Worm (Caenorhabditis elegans) whole organism, L4 larva: ENCODE results near the gene srh-251.

Experiments
- D1046.2 ChIP-seq: fragments of 200-800 bp; sonication (Bioruptor generic); IDR thresholded peaks from 2 replicates; pipeline ENCODE4 v1.3.6; 2022; ENCODE audit warnings: missing genetic modification characterization, missing compliant biosample characterization
- F44E2.7 ChIP-seq: fragments of 200-800 bp; sonication (Bioruptor generic); IDR thresholded peaks from 2 replicates; pipeline ENCODE4 v2.1.2; 2022; ENCODE audit warnings: missing genetic modification characterization, missing compliant biosample characterization
- R02D3.7 ChIP-seq: fragments of 150-350 bp; sonication (generic microtip); optimal IDR thresholded peaks from 3 replicates; lab custom pipeline; 2014; ENCODE audit warnings: missing biosample characterization, missing genetic modification characterization
- T20F7.1 ChIP-seq: fragments of 200-800 bp; sonication (Bioruptor generic); optimal IDR thresholded peaks from 2 replicates; lab custom pipeline; 2018; ENCODE audit warnings: mild to moderate bottlenecking, missing genetic modification characterization, missing compliant biosample characterization
- Y105C5A.15 ChIP-seq: fragments of 200-800 bp; sonication (Bioruptor generic); IDR thresholded peaks from 2 replicates; pipeline ENCODE4 v1.3.6; 2022; ENCODE audit warnings: missing genetic modification characterization, missing compliant biosample characterization
- Y75B8A.6 ChIP-seq: fragments of 200-800 bp; sonication (Bioruptor generic); IDR thresholded peaks from 2 replicates; pipeline ENCODE4 v1.3.6; 2022; ENCODE audit warnings: missing genetic modification reagents, missing genetic modification characterization, missing compliant biosample characterization
- arid-1 ChIP-seq: fragments of 200-800 bp; sonication (Bioruptor generic); conservative IDR thresholded peaks from 2 replicates; pipeline ENCODE4 v1.3.6; 2022; ENCODE audit warnings: missing genetic modification reagents, missing genetic modification characterization, missing compliant biosample characterization
- ceh-28 ChIP-seq: fragments of 150-350 bp; optimal IDR thresholded peaks from 2 replicates; lab custom pipeline; 2014; ENCODE audit warnings: missing biosample characterization, missing genetic modification reagents, missing genetic modification characterization
- daf-16 ChIP-seq, 3 experiments: sonication (generic microtip); optimal IDR thresholded peaks; 2 replicates each; lab custom pipeline; 2016 to 2017; ENCODE audit warnings: missing genetic modification characterization in 3 of 3, missing genetic modification reagents in 3 of 3, mild to moderate bottlenecking in 2 of 3, missing compliant biosample characterization in 2 of 3, missing biosample characterization in 1 of 3, moderate library complexity in 1 of 3
- dmd-6 ChIP-seq: fragments of 200-800 bp; sonication (Bioruptor generic); IDR thresholded peaks from 2 replicates; pipeline ENCODE4 v1.3.6; 2022; ENCODE audit warnings: missing genetic modification reagents, missing genetic modification characterization, missing compliant biosample characterization
- dmd-9 ChIP-seq: fragments of 200-800 bp; sonication (Bioruptor generic); IDR thresholded peaks from 2 replicates; pipeline ENCODE4 v1.3.6; 2022; ENCODE audit warnings: missing genetic modification reagents, missing genetic modification characterization, missing compliant biosample characterization
- dve-1 ChIP-seq: sonication (generic microtip); optimal IDR thresholded peaks from 2 replicates; lab custom pipeline; 2017; ENCODE audit warnings: antibody characterized with exemption, mild to moderate bottlenecking, missing genetic modification characterization, missing compliant biosample characterization; ENCODE audit not compliant: insufficient read depth
- egl-27 ChIP-seq: sonication (generic microtip); optimal IDR thresholded peaks from 3 replicates; lab custom pipeline; 2017; ENCODE audit warnings: missing biosample characterization, missing genetic modification reagents, missing genetic modification characterization
- fkh-10 ChIP-seq: fragments of 150-350 bp; optimal IDR thresholded peaks from 2 replicates; lab custom pipeline; 2014; ENCODE audit warnings: missing biosample characterization, missing genetic modification reagents, missing genetic modification characterization
- gei-8 ChIP-seq: fragments of 200-800 bp; sonication (Bioruptor generic); optimal IDR thresholded peaks from 2 replicates; lab custom pipeline; 2018; ENCODE audit warnings: mild to moderate bottlenecking, missing genetic modification characterization, missing compliant biosample characterization
- hif-1 ChIP-seq, 2 experiments: sonication (generic microtip); optimal IDR thresholded peaks; 2 replicates each; lab custom pipeline; 2016 to 2017; ENCODE audit warnings: missing compliant biosample characterization in 2 of 2, missing genetic modification characterization in 2 of 2, missing genetic modification reagents in 2 of 2, missing genotype in 2 of 2, mild to moderate bottlenecking in 1 of 2
- hmg-1.1 ChIP-seq: fragments of 200-800 bp; sonication (Bioruptor generic); IDR thresholded peaks from 2 replicates; pipeline ENCODE4 v1.3.6; 2022; ENCODE audit warnings: missing genetic modification reagents, missing genetic modification characterization, missing compliant biosample characterization
- lim-7 ChIP-seq: fragments of 200-800 bp; sonication (Bioruptor generic); IDR thresholded peaks from 2 replicates; pipeline ENCODE4 v1.3.6; 2022; ENCODE audit warnings: missing genetic modification characterization, missing compliant biosample characterization
- lin-1 ChIP-seq: fragments of 200-800 bp; sonication (Bioruptor generic); IDR thresholded peaks from 2 replicates; pipeline ENCODE4 v1.3.6; 2022; ENCODE audit warnings: missing genetic modification reagents, missing genetic modification characterization, missing compliant biosample characterization
- mdl-1 ChIP-seq, 2 experiments: fragments of 150-350 bp in 1 of 2; sonication (generic microtip) in 1 of 2; optimal IDR thresholded peaks; 2 replicates each; lab custom pipeline; 2014 to 2017; ENCODE audit warnings: missing biosample characterization in 2 of 2, missing genetic modification characterization in 2 of 2
- mdt-29 ChIP-seq: fragments of 200-800 bp; sonication (Bioruptor generic); IDR thresholded peaks from 2 replicates; pipeline ENCODE4 v1.3.6; 2022; ENCODE audit warnings: missing genetic modification reagents, missing genetic modification characterization, missing compliant biosample characterization
- nhr-237 ChIP-seq: sonication (generic microtip); optimal IDR thresholded peaks from 2 replicates; lab custom pipeline; 2017; ENCODE audit warnings: missing biosample characterization, missing genetic modification characterization
- nhr-25 ChIP-seq: sonication (generic microtip); optimal IDR thresholded peaks from 2 replicates; lab custom pipeline; 2017; ENCODE audit warnings: missing genetic modification characterization, mild to moderate bottlenecking, missing compliant biosample characterization, antibody characterized with exemption, moderate library complexity, borderline replicate concordance; ENCODE audit not compliant: insufficient read depth
- nhr-28 ChIP-seq: fragments of 150-350 bp; optimal IDR thresholded peaks from 2 replicates; lab custom pipeline; 2014; ENCODE audit warnings: missing biosample characterization, missing genetic modification characterization
- nhr-48 ChIP-seq: sonication (generic microtip); optimal IDR thresholded peaks from 2 replicates; lab custom pipeline; 2016; ENCODE audit warnings: mild to moderate bottlenecking, missing genetic modification characterization, missing compliant biosample characterization
- nhr-6 ChIP-seq: fragments of 150-350 bp; optimal IDR thresholded peaks from 2 replicates; lab custom pipeline; 2014; ENCODE audit warnings: missing biosample characterization, missing genetic modification characterization
- nhr-77 ChIP-seq: fragments of 150-350 bp; optimal IDR thresholded peaks from 2 replicates; lab custom pipeline; 2014; ENCODE audit warnings: missing biosample characterization, missing genetic modification characterization
- pqm-1 ChIP-seq: sonication (generic microtip); optimal IDR thresholded peaks from 2 replicates; lab custom pipeline; 2017; ENCODE audit warnings: missing biosample characterization, missing genetic modification characterization
- rbr-2 ChIP-seq: sonication (generic microtip); optimal IDR thresholded peaks from 2 replicates; lab custom pipeline; 2016; ENCODE audit warnings: missing genotype, missing genetic modification characterization, missing compliant biosample characterization
- sdz-12 ChIP-seq: fragments of 200-800 bp; sonication (Bioruptor generic); optimal IDR thresholded peaks from 2 replicates; lab custom pipeline; 2018; ENCODE audit warnings: mild to moderate bottlenecking, missing genetic modification characterization, missing compliant biosample characterization
- snpc-1.2 ChIP-seq: fragments of 200-800 bp; sonication (Bioruptor generic); IDR thresholded peaks from 2 replicates; pipeline ENCODE4 v1.3.6; 2022; ENCODE audit warnings: missing genetic modification reagents, missing genetic modification characterization, missing compliant biosample characterization
- snpc-4 ChIP-seq: fragments of 150-350 bp; optimal IDR thresholded peaks from 2 replicates; lab custom pipeline; 2014; ENCODE audit warnings: missing biosample characterization, missing genetic modification characterization
- spr-1 ChIP-seq: sonication (generic microtip); optimal IDR thresholded peaks from 2 replicates; lab custom pipeline; 2016; ENCODE audit warnings: mild to moderate bottlenecking, missing genetic modification characterization, missing compliant biosample characterization
- unc-62 ChIP-seq, 3 experiments: fragments of 150-350 bp in 1 of 3; sonication (generic microtip); optimal IDR thresholded peaks in 2 of 3; peaks in 1 of 3; 1 replicate in 1 of 3; 2 replicates in 2 of 3; lab custom pipeline; 2014 to 2017; ENCODE audit warnings: missing biosample characterization in 3 of 3, missing genetic modification characterization in 3 of 3, missing genetic modification reagents in 3 of 3, missing genotype in 1 of 3
- zag-1 ChIP-seq: fragments of 150-350 bp; optimal IDR thresholded peaks from 2 replicates; lab custom pipeline; 2014; ENCODE audit warnings: missing biosample characterization, missing genetic modification characterization
- ztf-11 ChIP-seq: fragments of 150-350 bp; optimal IDR thresholded peaks from 2 replicates; lab custom pipeline; 2014; ENCODE audit warnings: missing biosample characterization, missing genetic modification characterization
- ztf-7 ChIP-seq: fragments of 150-350 bp; optimal IDR thresholded peaks from 2 replicates; lab custom pipeline; 2014; ENCODE audit warnings: missing biosample characterization, missing genetic modification characterization

The srh-251 gene

DNA sequence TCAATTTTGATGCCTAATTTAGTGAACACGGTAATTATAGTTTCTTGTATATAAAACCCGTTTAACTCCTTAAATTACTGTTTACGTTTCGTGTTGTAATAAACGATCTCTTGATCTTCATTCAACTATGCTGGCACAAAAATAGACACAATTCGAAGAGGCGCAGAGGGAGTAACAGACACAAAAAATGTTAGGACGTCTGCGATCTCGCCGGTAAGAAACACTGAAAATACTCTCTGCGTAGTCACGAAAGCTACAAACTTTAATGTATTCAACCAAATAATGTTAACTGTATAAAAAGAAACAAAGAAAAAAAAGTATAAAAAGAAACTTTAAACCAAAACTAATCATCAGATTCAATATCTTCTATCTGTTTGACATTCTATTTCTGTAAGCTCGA is 1.1 kb upstream of the srh-251 start, which contains the start of gene dhs-23:
dhs-23 (plus strand) TSS at position 363 of the 400 bp plus-strand sequence.
- TF ChIP-seq rbr-2 (tag; lab: Kevin White, UChicago) (no peak), pqm-1 (peak; percentile 12), daf-16 (GFP tag; optimal IDR thresholded peaks at IDR 0.05; lab: Kevin White, UChicago) (no peak), daf-16 (tag; optimal IDR thresholded peaks at IDR 0.05; lab: Kevin White, UChicago) (peak; percentile 69), Y75B8A.6 (GFP tag; lab: Robert Waterston, UW) (no peak), nhr-77 (tag; lab: Kevin White, UChicago) (peak; percentile 81), nhr-28 (tag; lab: Kevin White, UChicago) (peak; percentile 93)

DNA sequence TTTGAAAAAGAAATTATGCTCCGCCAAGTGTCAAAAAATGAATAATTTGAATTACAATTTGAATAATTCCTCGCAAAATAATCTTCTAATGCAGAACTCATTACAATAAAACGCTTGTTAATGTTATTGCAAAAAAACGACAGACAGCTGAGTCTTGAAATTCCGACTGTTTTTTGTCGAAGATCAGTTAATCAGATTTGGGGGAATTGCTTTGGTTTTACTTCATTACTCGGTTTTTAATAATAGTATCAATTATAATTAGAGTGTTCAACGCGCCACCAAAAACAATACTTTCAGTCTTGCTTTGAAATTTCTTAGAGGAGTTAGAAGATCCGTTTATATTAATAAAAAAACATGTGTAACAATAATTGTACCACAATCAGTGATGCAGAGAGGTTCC is 1.8 kb downstream of the srh-251 start, which contains the start of gene srh-122:
srh-122 (minus strand) TSS at position 101 of the 400 bp plus-strand sequence.
- no peak for TF ChIP-seq mdt-29
- no peak for TF ChIP-seq arid-1 (GFP tag; lab: Robert Waterston, UW)
- no peak for TF ChIP-seq pqm-1
- TF ChIP-seq hmg-1.1 (GFP tag; lab: Robert Waterston, UW): no peak
- TF ChIP-seq gei-8: no peak

DNA sequence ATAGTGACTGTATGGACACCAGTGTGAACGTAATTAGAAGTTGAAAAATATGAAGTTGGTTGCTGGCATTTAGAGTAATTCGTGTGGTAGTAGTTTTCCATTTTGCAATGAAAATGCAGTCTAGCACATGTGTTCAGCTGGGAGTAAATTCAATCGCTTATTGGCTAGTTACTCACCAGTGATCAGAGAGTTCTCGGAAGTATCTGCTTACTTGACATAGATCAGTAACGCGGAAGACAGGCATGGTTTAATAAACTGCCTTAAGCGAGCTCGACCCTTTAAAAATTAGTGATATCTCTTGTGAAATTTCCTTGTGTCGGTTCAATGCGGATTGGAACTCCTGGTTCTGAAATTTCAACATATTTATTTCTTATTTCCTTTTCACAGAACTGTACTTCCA is 3.5 kb downstream of the srh-251 start, which contains the start of gene srh-52:
srh-52 (minus strand) TSS at position 101 of the 400 bp plus-strand sequence.
- TF ChIP-seq R02D3.7 (tag; lab: Kevin White, UChicago) (no peak), nhr-25 (tag; lab: Kevin White, UChicago) (no peak)

ce11 chrV:15369707-15370106 is 10.0 kb downstream of the srh-251 start, which contains the start of gene nhr-269:
TSS of gene nhr-269 (minus strand) at chrV:15369807.
- TF ChIP-seq pqm-1 (no peak), R02D3.7 (tag; lab: Kevin White, UChicago) (no peak), sdz-12 (GFP tag; lab: Kevin White, UChicago) (no peak), F44E2.7 (GFP tag; lab: Robert Waterston, UW) (no peak), fkh-10 (GFP tag; lab: Kevin White, UChicago) (no peak), lim-7 (GFP tag; lab: Robert Waterston, UW) (no peak), nhr-28 (tag; lab: Kevin White, UChicago) (no peak), snpc-4 (tag; lab: Kevin White, UChicago) (no peak), zag-1 (no peak), dve-1 (no peak), mdt-29 (no peak), ztf-7 (no peak)

ce11 chrV:15367770-15368169 is 11.9 kb downstream of the srh-251 start:
- peak in 1 of 2 experiments; percentile 95 for TF ChIP-seq unc-62 (GFP tag; optimal IDR thresholded peaks at IDR 0.05 in 1 of 2; lab: Kevin White, UChicago)
- no peak for TF ChIP-seq unc-62 (tag; optimal IDR thresholded peaks at IDR 0.05; lab: Kevin White, UChicago)
- no peak for TF ChIP-seq zag-1

- peak; percentile 14 for TF ChIP-seq nhr-28 (tag; lab: Kevin White, UChicago)
- TF ChIP-seq, all 104 proteins: peak for 1; not testable (repeated sequence) for 103
Measured at ce11 chrV:15361412-15361811, 18.3 kb downstream of the srh-251 start, which contains the start of gene ech-1.1. TSS of gene ech-1.1 (minus strand) at chrV:15361512.

ce11 chrV:15354648-15355047 is 25.1 kb downstream of the srh-251 start, which contains the start of gene C29F3.7:
TSS of gene C29F3.7 (plus strand) at chrV:15354901.
- TF ChIP-seq T20F7.1 (GFP tag; lab: Kevin White, UChicago): peak; percentile 68
- TF ChIP-seq nhr-237 (tag; lab: Kevin White, UChicago): no peak
- peak; percentile 91 for TF ChIP-seq nhr-48 (tag; lab: Kevin White, UChicago)
- TF ChIP-seq Y105C5A.15 (GFP tag; lab: Robert Waterston, UW): no peak
- no peak for TF ChIP-seq ceh-28 (tag; lab: Kevin White, UChicago)
- TF ChIP-seq D1046.2: no peak
- no peak for TF ChIP-seq daf-16 (GFP tag; optimal IDR thresholded peaks at IDR 0.05; lab: Kevin White, UChicago)
- peak; percentile 96 for TF ChIP-seq daf-16 (tag; optimal IDR thresholded peaks at IDR 0.05; lab: Kevin White, UChicago)
- TF ChIP-seq nhr-28 (tag; lab: Kevin White, UChicago): peak; percentile 98
- TF ChIP-seq mdl-1 (tag; optimal IDR thresholded peaks at IDR 0.05; lab: Kevin White, UChicago): peak in 1 of 2 experiments; percentile 77
- TF ChIP-seq lin-1 (GFP tag; lab: Robert Waterston, UW): no peak; the same call in 1 of the 2 replicates
- TF ChIP-seq egl-27: no peak
- TF ChIP-seq hif-1 (tag; optimal IDR thresholded peaks at IDR 0.05; lab: Kevin White, UChicago): peak in 1 of 2 experiments; percentile 58
- no peak for TF ChIP-seq arid-1 (GFP tag; lab: Robert Waterston, UW)
- TF ChIP-seq dmd-6 (GFP tag; lab: Robert Waterston, UW): peak; percentile 99
- TF ChIP-seq ztf-11: no peak
- TF ChIP-seq dmd-9: no peak
- TF ChIP-seq nhr-77 (tag; lab: Kevin White, UChicago): peak; percentile 86
- no peak for TF ChIP-seq snpc-1.2 (GFP tag; lab: Robert Waterston, UW)
- TF ChIP-seq spr-1: no peak
- TF ChIP-seq nhr-6 (tag; lab: Kevin White, UChicago): peak; percentile 90
- peak; percentile 95 for TF ChIP-seq dve-1
